Fruit fly (Drosophila melanogaster): Measurements from ENCODE around the gene Mob2.

DNA sequence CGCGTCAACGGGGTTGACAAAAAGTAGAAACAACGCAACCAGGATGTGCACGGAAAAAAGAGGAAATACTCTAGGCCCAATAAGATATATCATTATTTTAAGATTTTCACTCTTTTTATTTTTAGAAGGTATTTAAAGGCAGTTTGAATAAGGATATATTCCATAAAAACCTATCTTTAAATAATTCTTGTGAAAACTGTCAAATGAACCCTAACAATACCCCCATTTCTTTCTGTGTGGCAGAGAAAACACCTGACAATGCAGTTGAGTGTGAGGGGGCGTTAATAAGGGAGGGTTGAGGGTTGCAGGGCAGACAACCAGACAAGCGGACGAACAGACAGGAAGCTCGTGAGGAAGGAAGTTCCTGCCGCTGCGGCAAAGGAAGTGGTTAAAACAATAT is 10.1 kb downstream of the Mob2 start:
- TF ChIP-seq fru (GFP tag; optimal IDR thresholded peaks at IDR 0.05) (peak; percentile 46), sv (GFP tag; optimal IDR thresholded peaks at IDR 0.05) (no peak), Hnf4 (GFP tag; optimal IDR thresholded peaks at IDR 0.05) (peak; percentile 21), CG32264 (GFP tag; optimal IDR thresholded peaks at IDR 0.05) (no peak)

Data from whole organism, wandering third instar larva.